Worm (Caenorhabditis elegans) whole organism, L4 larva: Measurements from ENCODE around the gene str-158.

ENCODE experiments used
- F10B5.3 ChIP-seq: sonication (generic microtip); optimal IDR thresholded peaks from 2 replicates; lab custom pipeline; 2016; ENCODE audit warnings: mild to moderate bottlenecking, missing genetic modification characterization, missing compliant biosample characterization
- F26F4.8 ChIP-seq: fragments of 200-800 bp; sonication (Bioruptor generic); conservative IDR thresholded peaks from 2 replicates; pipeline ENCODE4 v1.3.6; 2022; ENCODE audit warnings: missing genetic modification characterization, missing compliant biosample characterization
- F37D6.2 ChIP-seq: sonication (generic microtip); optimal IDR thresholded peaks from 2 replicates; lab custom pipeline; 2016; ENCODE audit warnings: mild to moderate bottlenecking, missing genetic modification characterization, missing compliant biosample characterization
- R02D3.7 ChIP-seq: fragments of 150-350 bp; sonication (generic microtip); optimal IDR thresholded peaks from 3 replicates; lab custom pipeline; 2014; ENCODE audit warnings: missing biosample characterization, missing genetic modification characterization
- T26A8.4 ChIP-seq: fragments of 200-800 bp; sonication (Bioruptor generic); IDR thresholded peaks from 2 replicates; pipeline ENCODE4 v1.3.6; 2022; ENCODE audit warnings: missing genetic modification characterization, missing compliant biosample characterization
- Y5F2A.4 ChIP-seq: fragments of 200-800 bp; sonication (Bioruptor generic); optimal IDR thresholded peaks from 2 replicates; lab custom pipeline; 2018; ENCODE audit warnings: mild to moderate bottlenecking, missing genetic modification characterization, missing compliant biosample characterization
- ZK337.2 ChIP-seq: fragments of 200-800 bp; sonication (Bioruptor generic); IDR thresholded peaks from 2 replicates; pipeline ENCODE4 v1.3.6; 2022; ENCODE audit warnings: missing genetic modification reagents, missing genetic modification characterization, missing compliant biosample characterization
- aha-1 ChIP-seq: fragments of 150-350 bp; peaks from one replicate; lab custom pipeline; 2014; ENCODE audit warnings: missing biosample characterization, missing genetic modification characterization
- aly-2 ChIP-seq: sonication (generic microtip); optimal IDR thresholded peaks from 2 replicates; lab custom pipeline; 2018; ENCODE audit warnings: missing biosample characterization, missing genetic modification characterization
- ama-1 ChIP-seq: fragments of 150-350 bp; optimal IDR thresholded peaks from 2 replicates; lab custom pipeline; 2014; ENCODE audit warnings: inconsistent platforms, mixed read lengths
- arid-1 ChIP-seq: fragments of 200-800 bp; sonication (Bioruptor generic); conservative IDR thresholded peaks from 2 replicates; pipeline ENCODE4 v1.3.6; 2022; ENCODE audit warnings: missing genetic modification reagents, missing genetic modification characterization, missing compliant biosample characterization
- ceh-32 ChIP-seq: sonication (generic microtip); optimal IDR thresholded peaks from 2 replicates; lab custom pipeline; 2016; ENCODE audit warnings: mild to moderate bottlenecking, missing genetic modification characterization, missing compliant biosample characterization; ENCODE audit not compliant: poor library complexity
- cey-2 ChIP-seq: sonication (generic microtip); optimal IDR thresholded peaks from 3 replicates; lab custom pipeline; 2017; ENCODE audit warnings: missing genetic modification characterization, mild to moderate bottlenecking, missing compliant biosample characterization, antibody characterized with exemption, borderline replicate concordance; ENCODE audit not compliant: insufficient read depth
- ctbp-1 ChIP-seq: fragments of 200-800 bp; sonication (Bioruptor generic); IDR thresholded peaks from 2 replicates; pipeline ENCODE4 v1.3.6; 2022; ENCODE audit warnings: missing genetic modification reagents, missing genetic modification characterization, missing compliant biosample characterization
- daf-12 ChIP-seq: fragments of 150-350 bp; optimal IDR thresholded peaks from 2 replicates; lab custom pipeline; 2014; ENCODE audit warnings: missing biosample characterization, missing genetic modification reagents, missing genetic modification characterization
- daf-16 ChIP-seq, 3 experiments: sonication (generic microtip); optimal IDR thresholded peaks; 2 replicates each; lab custom pipeline; 2016 to 2017; ENCODE audit warnings: missing genetic modification characterization in 3 of 3, missing genetic modification reagents in 3 of 3, mild to moderate bottlenecking in 2 of 3, missing compliant biosample characterization in 2 of 3, missing biosample characterization in 1 of 3, moderate library complexity in 1 of 3
- daf-8 ChIP-seq: fragments of 200-800 bp; sonication (Bioruptor generic); IDR thresholded peaks from 2 replicates; pipeline ENCODE4 v1.3.6; 2022; ENCODE audit warnings: missing genetic modification characterization, missing compliant biosample characterization
- dmd-6 ChIP-seq: fragments of 200-800 bp; sonication (Bioruptor generic); IDR thresholded peaks from 2 replicates; pipeline ENCODE4 v1.3.6; 2022; ENCODE audit warnings: missing genetic modification reagents, missing genetic modification characterization, missing compliant biosample characterization
- dmd-8 ChIP-seq: fragments of 200-800 bp; sonication (Bioruptor generic); IDR thresholded peaks from 2 replicates; pipeline ENCODE4 v1.3.6; 2022; ENCODE audit warnings: missing genetic modification characterization, missing compliant biosample characterization
- duxl-1 ChIP-seq: sonication (generic microtip); optimal IDR thresholded peaks from 2 replicates; lab custom pipeline; 2016; ENCODE audit warnings: mild to moderate bottlenecking, missing genetic modification characterization, moderate library complexity, missing compliant biosample characterization; ENCODE audit not compliant: poor library complexity
- dve-1 ChIP-seq: sonication (generic microtip); optimal IDR thresholded peaks from 2 replicates; lab custom pipeline; 2017; ENCODE audit warnings: antibody characterized with exemption, mild to moderate bottlenecking, missing genetic modification characterization, missing compliant biosample characterization; ENCODE audit not compliant: insufficient read depth
- egl-27 ChIP-seq: sonication (generic microtip); optimal IDR thresholded peaks from 3 replicates; lab custom pipeline; 2017; ENCODE audit warnings: missing biosample characterization, missing genetic modification reagents, missing genetic modification characterization
- hlh-30 ChIP-seq: sonication (generic microtip); optimal IDR thresholded peaks from 2 replicates; lab custom pipeline; 2017; ENCODE audit warnings: antibody characterized with exemption, mild to moderate bottlenecking, missing genetic modification characterization, missing compliant biosample characterization; ENCODE audit not compliant: insufficient read depth
- hmg-1.1 ChIP-seq: fragments of 200-800 bp; sonication (Bioruptor generic); IDR thresholded peaks from 2 replicates; pipeline ENCODE4 v1.3.6; 2022; ENCODE audit warnings: missing genetic modification reagents, missing genetic modification characterization, missing compliant biosample characterization
- lim-7 ChIP-seq: fragments of 200-800 bp; sonication (Bioruptor generic); IDR thresholded peaks from 2 replicates; pipeline ENCODE4 v1.3.6; 2022; ENCODE audit warnings: missing genetic modification characterization, missing compliant biosample characterization
- lin-15B ChIP-seq: fragments of 150-350 bp; sonication (generic microtip); optimal IDR thresholded peaks from 3 replicates; lab custom pipeline; 2014; ENCODE audit warnings: missing biosample characterization, missing genetic modification characterization
- lin-38 ChIP-seq: fragments of 200-800 bp; sonication (Bioruptor generic); IDR thresholded peaks from 2 replicates; pipeline ENCODE4 v1.3.6; 2022; ENCODE audit warnings: missing genetic modification reagents, missing genetic modification characterization, missing compliant biosample characterization
- mdl-1 ChIP-seq, 2 experiments: fragments of 150-350 bp in 1 of 2; sonication (generic microtip) in 1 of 2; optimal IDR thresholded peaks; 2 replicates each; lab custom pipeline; 2014 to 2017; ENCODE audit warnings: missing biosample characterization in 2 of 2, missing genetic modification characterization in 2 of 2
- mdt-29 ChIP-seq: fragments of 200-800 bp; sonication (Bioruptor generic); IDR thresholded peaks from 2 replicates; pipeline ENCODE4 v1.3.6; 2022; ENCODE audit warnings: missing genetic modification reagents, missing genetic modification characterization, missing compliant biosample characterization
- mes-2 ChIP-seq: sonication (generic microtip); optimal IDR thresholded peaks from 2 replicates; lab custom pipeline; 2016; ENCODE audit warnings: missing genotype, mild to moderate bottlenecking, missing genetic modification characterization, missing compliant biosample characterization; ENCODE audit not compliant: poor library complexity, severe bottlenecking
- mxl-2 ChIP-seq: fragments of 200-800 bp; sonication (Bioruptor generic); conservative IDR thresholded peaks from 2 replicates; pipeline ENCODE4 v1.3.6; 2022; ENCODE audit warnings: missing genetic modification reagents, missing genetic modification characterization, missing compliant biosample characterization
- nhr-237 ChIP-seq: sonication (generic microtip); optimal IDR thresholded peaks from 2 replicates; lab custom pipeline; 2017; ENCODE audit warnings: missing biosample characterization, missing genetic modification characterization
- nhr-28 ChIP-seq: fragments of 150-350 bp; optimal IDR thresholded peaks from 2 replicates; lab custom pipeline; 2014; ENCODE audit warnings: missing biosample characterization, missing genetic modification characterization
- nhr-41 ChIP-seq: fragments of 200-800 bp; sonication (Bioruptor generic); IDR thresholded peaks from 2 replicates; pipeline ENCODE4 v1.3.6; 2022; ENCODE audit warnings: missing genetic modification reagents, missing genetic modification characterization, missing compliant biosample characterization
- nhr-48 ChIP-seq: sonication (generic microtip); optimal IDR thresholded peaks from 2 replicates; lab custom pipeline; 2016; ENCODE audit warnings: mild to moderate bottlenecking, missing genetic modification characterization, missing compliant biosample characterization
- nhr-6 ChIP-seq: fragments of 150-350 bp; optimal IDR thresholded peaks from 2 replicates; lab custom pipeline; 2014; ENCODE audit warnings: missing biosample characterization, missing genetic modification characterization
- nhr-76 ChIP-seq: fragments of 150-350 bp; optimal IDR thresholded peaks from 2 replicates; lab custom pipeline; 2014; ENCODE audit warnings: missing biosample characterization, missing genetic modification characterization
- pha-4 ChIP-seq, 2 experiments: fragments of 150-350 bp in 1 of 2; fragments of 200-800 bp in 1 of 2; sonication (Bioruptor generic) in 1 of 2; IDR thresholded peaks in 1 of 2; optimal IDR thresholded peaks in 1 of 2; 2 replicates each; pipeline versions ENCODE4 v1.3.6 to Lab custom; 2014 to 2022; ENCODE audit warnings: missing genetic modification characterization in 2 of 2, missing genetic modification reagents in 2 of 2, missing biosample characterization in 1 of 2, missing compliant biosample characterization in 1 of 2
- rbr-2 ChIP-seq: sonication (generic microtip); optimal IDR thresholded peaks from 2 replicates; lab custom pipeline; 2016; ENCODE audit warnings: missing genotype, missing genetic modification characterization, missing compliant biosample characterization
- snpc-1.2 ChIP-seq: fragments of 200-800 bp; sonication (Bioruptor generic); IDR thresholded peaks from 2 replicates; pipeline ENCODE4 v1.3.6; 2022; ENCODE audit warnings: missing genetic modification reagents, missing genetic modification characterization, missing compliant biosample characterization
- tag-97 ChIP-seq: fragments of 200-800 bp; sonication (Bioruptor generic); IDR thresholded peaks from 2 replicates; pipeline ENCODE4 v1.3.6; 2022; ENCODE audit warnings: missing genetic modification characterization, missing compliant biosample characterization
- zag-1 ChIP-seq: fragments of 150-350 bp; optimal IDR thresholded peaks from 2 replicates; lab custom pipeline; 2014; ENCODE audit warnings: missing biosample characterization, missing genetic modification characterization
- zip-11 ChIP-seq: fragments of 200-800 bp; sonication (Bioruptor generic); IDR thresholded peaks from 2 replicates; pipeline ENCODE4 v1.3.6; 2022; ENCODE audit warnings: missing genetic modification characterization, missing compliant biosample characterization
- ztf-7 ChIP-seq: fragments of 150-350 bp; optimal IDR thresholded peaks from 2 replicates; lab custom pipeline; 2014; ENCODE audit warnings: missing biosample characterization, missing genetic modification characterization

The str-158 gene

ce11 chrIV:4917774-4918173 is at the start of gene str-158:
TSS of gene str-158 (plus strand) at chrIV:4918074.
- TF ChIP-seq mes-2 (tag; lab: Kevin White, UChicago): no peak
- TF ChIP-seq F37D6.2 (tag; lab: Kevin White, UChicago): no peak
- TF ChIP-seq egl-27: no peak
- no peak for TF ChIP-seq dmd-8 (GFP tag; lab: Robert Waterston, UW)
- TF ChIP-seq zag-1: no peak
- TF ChIP-seq daf-12 (tag; lab: Kevin White, UChicago): no peak
- no peak for TF ChIP-seq arid-1 (GFP tag; lab: Robert Waterston, UW)
- TF ChIP-seq hlh-30 (tag; lab: Kevin White, UChicago): no peak
- TF ChIP-seq rbr-2: no peak
- no peak for TF ChIP-seq Y5F2A.4 (GFP tag; lab: Kevin White, UChicago)
- no peak for TF ChIP-seq ama-1
- TF ChIP-seq lin-15B: no peak
- TF ChIP-seq cey-2: no peak
- no peak for TF ChIP-seq ZK337.2 (GFP tag; lab: Robert Waterston, UW)
- no peak for TF ChIP-seq nhr-6 (tag; lab: Kevin White, UChicago)
- no peak for TF ChIP-seq dmd-6 (GFP tag; lab: Robert Waterston, UW)
- TF ChIP-seq ceh-32: no peak
- no peak for TF ChIP-seq lim-7
- TF ChIP-seq duxl-1 (tag; lab: Kevin White, UChicago): no peak

DNA sequence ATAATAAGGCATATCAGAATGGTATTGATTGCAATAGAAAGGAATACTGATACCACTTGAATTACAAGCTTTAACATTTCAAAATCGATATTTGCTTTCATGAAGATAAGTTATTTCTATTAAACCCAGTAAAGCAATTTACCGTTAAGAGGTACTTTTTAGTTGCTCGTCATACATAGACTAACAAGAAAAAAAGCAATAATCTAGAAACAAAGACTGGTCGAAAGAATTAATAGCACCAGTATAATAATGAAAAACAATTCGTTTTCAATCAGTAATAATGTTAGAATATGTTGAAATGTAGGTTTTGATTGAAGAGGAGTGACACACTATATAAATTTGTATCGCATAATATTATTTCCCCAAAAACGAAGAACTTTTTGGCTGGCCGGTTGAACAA is 47.3 kb upstream of the str-158 start, which contains the start of gene str-175:
TSS of gene str-175 (minus strand) at position 101 of the 400 bp plus-strand sequence.
- peak; percentile 44 for TF ChIP-seq aha-1 (tag; lab: Kevin White, UChicago)
- no peak for TF ChIP-seq nhr-76 (tag; lab: Kevin White, UChicago)

DNA sequence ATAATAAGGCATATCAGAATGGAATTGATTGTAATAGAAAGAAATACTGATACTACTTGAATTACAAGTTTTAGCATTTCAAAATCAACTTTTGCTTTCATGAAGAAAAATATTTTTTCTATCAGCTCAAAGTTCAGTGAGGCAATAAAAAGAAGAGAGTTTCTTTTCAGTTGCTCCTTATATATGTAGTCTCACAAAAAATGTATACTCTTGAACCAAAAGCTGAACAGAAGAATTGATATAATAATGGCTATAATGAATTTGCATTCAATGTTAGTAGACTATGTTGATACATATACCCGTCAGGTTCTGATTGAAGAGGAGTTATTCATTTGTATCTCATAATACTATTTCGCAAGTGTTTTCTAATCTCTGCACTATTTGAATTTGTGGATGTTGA is 43.3 kb upstream of the str-158 start, which contains the start of gene str-174:
TSS of gene str-174 (minus strand) at position 101 of the 400 bp plus-strand sequence.
- TF ChIP-seq nhr-237 (tag; lab: Kevin White, UChicago) (no peak), daf-8 (GFP tag; lab: Robert Waterston, UW) (no peak), ctbp-1 (GFP tag; lab: Robert Waterston, UW) (no peak), lim-7 (no peak), daf-16 (GFP tag; optimal IDR thresholded peaks at IDR 0.05; lab: Kevin White, UChicago) (no peak), daf-16 (tag; optimal IDR thresholded peaks at IDR 0.05; lab: Kevin White, UChicago) (no peak), mes-2 (tag; lab: Kevin White, UChicago) (no peak), nhr-28 (no peak), T26A8.4 (GFP tag; lab: Robert Waterston, UW) (no peak), zip-11 (GFP tag; lab: Robert Waterston, UW) (no peak), hmg-1.1 (GFP tag; lab: Robert Waterston, UW) (no peak), dmd-6 (GFP tag; lab: Robert Waterston, UW) (no peak)

ce11 chrIV:4877102-4877501 is 40.8 kb upstream of the str-158 start, which contains the start of gene str-170:
TSS of gene str-170 (plus strand) at chrIV:4877402.
- TF ChIP-seq F10B5.3: no peak

ce11 chrIV:4880634-4881033 is 37.2 kb upstream of the str-158 start:
- TF ChIP-seq snpc-1.2: peak; percentile 100
- TF ChIP-seq mdt-29 (GFP tag; lab: Robert Waterston, UW): peak; percentile 71; the same call in 1 of the 2 replicates
- no peak for TF ChIP-seq dve-1 (tag; lab: Kevin White, UChicago)
- TF ChIP-seq mdl-1 (tag; optimal IDR thresholded peaks at IDR 0.05; lab: Kevin White, UChicago): no peak
- no peak for TF ChIP-seq F26F4.8
- no peak for TF ChIP-seq R02D3.7 (tag; lab: Kevin White, UChicago)
- no peak for TF ChIP-seq tag-97 (GFP tag; lab: Robert Waterston, UW)
- no peak for TF ChIP-seq pha-4 (GFP tag; IDR thresholded peaks at IDR 0.05; lab: Robert Waterston, UW)
- no peak for TF ChIP-seq pha-4 (tag; optimal IDR thresholded peaks at IDR 0.05; lab: Kevin White, UChicago)
- TF ChIP-seq lin-38: no peak; the same call in none of the 2 replicates
- TF ChIP-seq mxl-2 (GFP tag; lab: Robert Waterston, UW): no peak
- TF ChIP-seq aly-2 (tag; lab: Kevin White, UChicago): no peak
- no peak for TF ChIP-seq nhr-237 (tag; lab: Kevin White, UChicago)
- no peak for TF ChIP-seq nhr-41 (GFP tag; lab: Robert Waterston, UW)
- TF ChIP-seq ztf-7 (tag; lab: Kevin White, UChicago): no peak
- TF ChIP-seq nhr-48 (tag; lab: Kevin White, UChicago): peak; percentile 52
- TF ChIP-seq lim-7: no peak
